Worm (Caenorhabditis elegans) whole organism, midembryonic: ENCODE measurements around the gene T05A8.11.

Source experiments
- klf-2 ChIP-seq: fragments of 200-800 bp; sonication (Bioruptor generic); conservative IDR thresholded peaks from 2 replicates; pipeline ENCODE4 v1.3.6; 2022; ENCODE audit warnings: missing genetic modification reagents, missing genetic modification characterization, missing compliant biosample characterization
- med-1 ChIP-seq: sonication (generic microtip); optimal IDR thresholded peaks from 2 replicates; lab custom pipeline; 2017; ENCODE audit warnings: missing genetic modification characterization, mild to moderate bottlenecking, missing compliant biosample characterization, antibody characterized with exemption, missing genetic modification reagents; ENCODE audit not compliant: insufficient read depth

DNA sequence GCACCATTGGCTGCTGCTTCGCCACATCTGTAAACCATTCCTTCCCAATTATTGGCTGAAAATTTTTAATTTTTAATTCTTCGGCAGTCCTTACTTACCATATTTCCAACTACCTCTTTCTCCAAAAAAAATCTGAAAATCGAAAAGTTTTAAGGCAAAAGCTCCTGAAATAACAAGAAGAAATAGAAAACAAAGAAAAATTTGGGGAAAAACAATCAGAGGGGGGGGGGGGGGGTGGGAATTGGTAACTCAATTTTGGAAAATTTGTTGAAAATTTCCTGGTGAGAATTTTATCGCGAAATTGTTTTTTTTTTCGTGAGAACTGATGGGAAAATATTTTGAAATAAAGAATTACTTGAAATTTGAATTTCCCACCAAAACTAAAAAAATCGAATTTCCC lies 33.0 kb downstream of the T05A8.11 start, which contains the start of gene set-11:
- TF ChIP-seq med-1 (GFP tag; lab: Kevin White, UChicago), result no peak
- no peak for TF ChIP-seq klf-2
